Worm (Caenorhabditis elegans): ENCODE results near the gene tag-322.

DNA sequence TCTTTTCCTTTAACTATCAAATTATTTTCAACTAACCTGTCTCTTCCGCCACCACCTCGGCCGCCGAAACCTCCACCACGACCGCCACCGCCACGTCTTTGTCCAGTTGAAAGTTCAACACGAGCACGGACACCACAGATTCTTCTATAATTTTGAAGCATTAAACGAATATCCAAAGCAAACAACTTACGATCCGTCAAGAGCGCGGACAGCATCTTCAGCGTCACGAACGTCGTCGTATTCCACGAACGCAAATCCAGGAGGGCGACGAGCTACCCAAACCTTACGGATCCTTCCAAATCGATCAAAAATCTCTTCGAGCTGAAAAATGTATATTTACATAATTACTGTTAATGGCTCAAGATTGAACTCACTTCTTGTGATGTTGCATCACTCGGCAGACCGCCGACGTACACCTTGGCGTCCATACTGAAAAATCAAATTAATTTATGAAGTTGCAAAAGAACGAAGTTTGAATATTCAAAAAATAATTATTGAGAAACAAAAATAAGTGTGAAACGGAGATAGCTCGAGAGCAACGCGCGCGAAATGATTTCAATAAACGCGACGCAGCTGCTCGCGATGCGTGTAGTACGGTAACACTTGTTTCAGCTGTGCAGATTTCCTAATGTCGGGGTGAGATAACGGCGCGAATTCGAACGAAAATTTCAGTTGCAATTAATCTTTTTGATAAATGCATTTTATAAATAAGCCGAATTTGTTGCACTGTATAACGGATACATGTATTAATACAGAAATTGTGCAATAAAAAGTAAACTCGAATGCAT lies 5.6 kb upstream of the tag-322 start, which contains the start of gene rsp-6:
- TF ChIP-seq ama-1 (optimal IDR thresholded peaks at IDR 0.05) (no peak), ceh-9 (tag; optimal IDR thresholded peaks at IDR 0.05) (no peak), hlh-15 (tag; optimal IDR thresholded peaks at IDR 0.05) (no peak), fkh-10 (GFP tag; optimal IDR thresholded peaks at IDR 0.05) (no peak), elt-2 (tag; optimal IDR thresholded peaks at IDR 0.05) (peak; percentile 73), nhr-11 (tag; optimal IDR thresholded peaks at IDR 0.05) (no peak), unc-3 (GFP tag; conservative IDR thresholded peaks at IDR 0.05) (no peak; the same call in 1 of the 2 replicates), unc-3 (tag; optimal IDR thresholded peaks at IDR 0.05) (no peak), unc-55 (GFP tag; optimal IDR thresholded peaks at IDR 0.05) (peak; percentile 83)

All from whole organism, late embryonic.